Worm (Caenorhabditis elegans): ENCODE results near the gene unc-77.

Gene unc-77

DNA sequence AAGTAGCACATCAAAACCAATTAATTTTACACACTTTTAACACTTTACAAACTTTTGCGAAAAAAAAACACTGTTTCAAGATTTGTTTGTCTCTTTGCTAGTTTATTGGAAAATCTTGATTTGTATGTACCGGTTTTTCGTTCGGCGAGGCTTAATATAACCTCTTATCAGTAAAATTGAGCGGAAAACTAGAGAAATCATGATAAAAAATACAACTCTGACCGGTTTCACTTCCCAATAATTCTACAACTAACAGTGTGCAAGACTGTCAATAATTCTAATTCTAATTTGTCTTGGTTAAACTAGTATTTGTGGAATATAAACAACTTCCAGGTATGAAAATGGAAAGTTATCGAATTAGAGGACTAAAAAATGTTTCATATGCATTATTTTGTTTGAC, 38.2 kb upstream of the unc-77 start, which contains the start of gene C49A9.3:
Gene C49A9.3, plus strand, starts transcription at position 212 of the 400 bp plus-strand sequence.
- TF ChIP-seq sem-4 (tag; optimal IDR thresholded peaks at IDR 0.05) (no peak), mdl-1 (tag; optimal IDR thresholded peaks at IDR 0.05) (no peak), ZK546.5 (tag; optimal IDR thresholded peaks at IDR 0.05) (no peak), ztf-1 (GFP tag; conservative IDR thresholded peaks at IDR 0.05) (no peak), ceh-16 (tag; optimal IDR thresholded peaks at IDR 0.05) (no peak), fos-1 (tag; optimal IDR thresholded peaks at IDR 0.05) (peak; percentile 82), sma-9 (GFP tag; optimal IDR thresholded peaks at IDR 0.05) (no peak), sma-9 (tag; optimal IDR thresholded peaks at IDR 0.05) (no peak), elt-1 (tag; optimal IDR thresholded peaks at IDR 0.05) (no peak)

DNA sequence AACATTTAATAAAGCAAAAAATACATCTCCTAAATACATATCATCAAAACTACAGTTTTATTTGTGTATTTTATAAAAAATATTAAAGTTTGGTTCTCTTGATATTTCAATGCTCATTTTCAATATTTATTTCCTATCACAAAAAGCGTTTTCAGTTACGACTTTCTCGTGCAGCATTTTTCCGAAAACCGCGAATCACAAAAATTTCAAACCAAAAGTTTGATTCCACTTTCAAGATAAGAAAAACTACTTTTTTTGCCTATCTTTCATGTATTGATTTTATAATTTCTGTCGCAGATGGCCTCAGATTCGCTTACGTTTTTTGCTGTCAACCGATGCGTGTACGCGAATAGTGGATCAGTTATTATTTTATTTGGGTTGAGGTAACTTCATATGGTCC, 35.8 kb upstream of the unc-77 start, which contains the start of gene C49A9.4:
Gene C49A9.4, plus strand, starts transcription at position 265 of the 400 bp plus-strand sequence.
- TF ChIP-seq ceh-82 (tag; optimal IDR thresholded peaks at IDR 0.05) (no peak), nhr-23 (tag; optimal IDR thresholded peaks at IDR 0.05) (no peak), fos-1 (tag; optimal IDR thresholded peaks at IDR 0.05) (peak; percentile 78), gmeb-1 (tag; optimal IDR thresholded peaks at IDR 0.05) (peak; percentile 23), sma-9 (GFP tag; optimal IDR thresholded peaks at IDR 0.05) (peak; percentile 22), sma-9 (tag; optimal IDR thresholded peaks at IDR 0.05) (no peak)

DNA sequence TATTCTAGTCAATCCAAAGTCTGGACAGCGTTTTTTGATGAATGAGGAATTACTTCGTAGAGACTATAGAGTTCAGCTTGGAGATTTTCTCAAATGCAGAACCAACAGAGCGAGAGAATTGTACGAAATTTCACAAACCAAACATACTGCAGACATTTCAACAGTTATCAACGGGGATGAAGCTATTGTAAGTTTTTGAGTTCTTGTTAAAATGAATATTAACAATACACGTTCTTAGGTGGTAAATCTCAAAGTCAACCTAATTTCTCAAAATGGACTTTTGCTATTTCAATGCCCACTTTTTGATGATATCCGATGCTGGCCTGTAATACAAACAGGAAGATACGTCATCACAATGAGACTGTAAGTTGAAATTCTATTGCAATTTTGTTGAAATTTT, 33.8 kb upstream of the unc-77 start:
- TF ChIP-seq unc-39 (tag; optimal IDR thresholded peaks at IDR 0.05) (no peak), ztf-1 (GFP tag; conservative IDR thresholded peaks at IDR 0.05) (no peak), lin-11 (tag; optimal IDR thresholded peaks at IDR 0.05) (no peak), skn-1 (tag; optimal IDR thresholded peaks at IDR 0.05) (no peak), nhr-12 (tag; optimal IDR thresholded peaks at IDR 0.05) (no peak), unc-55 (GFP tag; optimal IDR thresholded peaks at IDR 0.05) (no peak), snpc-4 (tag; optimal IDR thresholded peaks at IDR 0.05) (no peak), nhr-23 (tag; optimal IDR thresholded peaks at IDR 0.05) (no peak), F13H6.1 (tag; optimal IDR thresholded peaks at IDR 0.05) (no peak), R02D3.7 (tag; optimal IDR thresholded peaks at IDR 0.05) (no peak), nhr-21 (tag; optimal IDR thresholded peaks at IDR 0.05) (no peak), unc-62 (GFP tag; optimal IDR thresholded peaks at IDR 0.05) (no peak), ceh-16 (tag; optimal IDR thresholded peaks at IDR 0.05) (no peak), nhr-11 (tag; optimal IDR thresholded peaks at IDR 0.05) (no peak), sma-3 (GFP tag; optimal IDR thresholded peaks at IDR 0.05) (no peak), lin-13 (GFP tag; optimal IDR thresholded peaks at IDR 0.05) (no peak), egl-27 (tag; optimal IDR thresholded peaks at IDR 0.05) (no peak), elt-1 (tag; optimal IDR thresholded peaks at IDR 0.05) (no peak), nhr-25 (tag; optimal IDR thresholded peaks at IDR 0.05) (no peak), dmd-4 (tag; optimal IDR thresholded peaks at IDR 0.05) (no peak)

DNA sequence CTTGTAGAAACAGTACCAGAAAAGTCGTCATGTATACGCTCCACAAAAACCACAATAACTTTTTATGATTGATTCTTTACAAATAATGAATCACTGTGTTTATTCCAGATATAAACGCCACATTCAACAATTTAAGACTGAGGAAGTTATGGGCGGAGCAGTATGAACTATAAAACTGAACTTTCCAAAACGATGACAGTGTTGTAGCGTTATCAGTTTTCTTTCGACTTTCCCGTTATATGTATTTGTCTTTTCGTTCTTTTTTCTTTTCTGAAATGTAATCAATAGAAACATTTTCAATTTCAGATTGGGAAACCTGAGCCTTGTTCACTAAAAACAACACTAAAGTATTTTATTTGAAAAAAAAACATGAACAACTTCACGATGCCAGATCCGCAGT, 33.4 kb upstream of the unc-77 start, which contains the start of gene C49A9.9:
Gene C49A9.9, plus strand, starts transcription at position 307 of the 400 bp plus-strand sequence.
- TF ChIP-seq mab-5 (tag; optimal IDR thresholded peaks at IDR 0.05) (no peak), ceh-16 (tag; optimal IDR thresholded peaks at IDR 0.05) (no peak), fos-1 (tag; optimal IDR thresholded peaks at IDR 0.05) (peak; percentile 84)

DNA sequence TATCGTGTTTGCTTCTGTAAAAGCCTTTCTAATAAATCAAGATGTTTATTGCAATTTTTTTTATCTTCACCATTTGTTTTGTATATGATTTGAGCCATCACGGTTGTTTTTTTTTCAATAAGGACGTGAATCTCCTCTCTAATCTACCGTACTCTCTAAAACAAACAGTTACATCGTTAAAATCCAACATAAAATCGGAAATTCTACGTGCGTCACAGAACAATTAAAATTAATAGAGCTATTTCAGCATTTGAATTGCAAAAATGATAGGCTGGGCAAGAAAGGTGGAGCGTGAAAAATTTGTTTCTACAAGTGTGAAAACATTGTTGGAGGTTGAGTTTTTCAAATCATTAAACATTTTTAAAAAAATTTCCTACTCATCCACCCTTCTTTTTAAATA, 29.7 kb upstream of the unc-77 start, which contains the start of gene C49A9.5:
Gene C49A9.5, plus strand, starts transcription at position 271 of the 400 bp plus-strand sequence.
- no peak for TF ChIP-seq snpc-4 (tag; optimal IDR thresholded peaks at IDR 0.05)
- TF ChIP-seq alr-1 (tag; optimal IDR thresholded peaks at IDR 0.05): no peak
- no peak for TF ChIP-seq lin-13 (GFP tag; optimal IDR thresholded peaks at IDR 0.05)
- no peak for TF ChIP-seq nhr-25 (tag; optimal IDR thresholded peaks at IDR 0.05)
- TF ChIP-seq lsy-2 (tag; optimal IDR thresholded peaks at IDR 0.05): no peak
- TF ChIP-seq dmd-4 (tag; optimal IDR thresholded peaks at IDR 0.05): no peak
- no peak for TF ChIP-seq ceh-82 (tag; optimal IDR thresholded peaks at IDR 0.05)
- no peak for TF ChIP-seq unc-62 (GFP tag; optimal IDR thresholded peaks at IDR 0.05)
- no peak for TF ChIP-seq nhr-21 (tag; optimal IDR thresholded peaks at IDR 0.05)
- TF ChIP-seq lin-11 (tag; optimal IDR thresholded peaks at IDR 0.05): no peak
- TF ChIP-seq nhr-12 (tag; optimal IDR thresholded peaks at IDR 0.05): no peak
- TF ChIP-seq nhr-6 (tag; optimal IDR thresholded peaks at IDR 0.05): no peak
- TF ChIP-seq fos-1 (tag; optimal IDR thresholded peaks at IDR 0.05): no peak
- TF ChIP-seq unc-55 (GFP tag; optimal IDR thresholded peaks at IDR 0.05): no peak
- TF ChIP-seq sma-3 (GFP tag; optimal IDR thresholded peaks at IDR 0.05): no peak
- TF ChIP-seq ceh-16 (tag; optimal IDR thresholded peaks at IDR 0.05): no peak
- TF ChIP-seq nhr-129 (tag; optimal IDR thresholded peaks at IDR 0.05): no peak
- no peak for TF ChIP-seq ztf-11 (tag; optimal IDR thresholded peaks at IDR 0.05)
- no peak for TF ChIP-seq peb-1 (tag; optimal IDR thresholded peaks at IDR 0.05)

Measured in whole organism, L2 larva.